Worm (Caenorhabditis elegans) whole organism, midembryonic: ENCODE data around the gene K02F3.2.

Experiments used
- cog-1 ChIP-seq: sonication (generic microtip); optimal IDR thresholded peaks from 2 replicates; lab custom pipeline; 2016; ENCODE audit warnings: missing genetic modification characterization, missing compliant biosample characterization
- flt-1 ChIP-seq: fragments of 200-800 bp; sonication (Bioruptor generic); IDR thresholded peaks from 2 replicates; pipeline ENCODE4 v1.3.6; 2022; ENCODE audit warnings: missing genetic modification characterization, missing compliant biosample characterization
- klf-2 ChIP-seq: fragments of 200-800 bp; sonication (Bioruptor generic); conservative IDR thresholded peaks from 2 replicates; pipeline ENCODE4 v1.3.6; 2022; ENCODE audit warnings: missing genetic modification reagents, missing genetic modification characterization, missing compliant biosample characterization
- med-1 ChIP-seq: sonication (generic microtip); optimal IDR thresholded peaks from 2 replicates; lab custom pipeline; 2017; ENCODE audit warnings: missing genetic modification characterization, mild to moderate bottlenecking, missing compliant biosample characterization, antibody characterized with exemption, missing genetic modification reagents; ENCODE audit not compliant: insufficient read depth
- tab-1 ChIP-seq: fragments of 200-800 bp; sonication (Bioruptor generic); IDR thresholded peaks from 2 replicates; pipeline ENCODE4 v1.3.6; 2022; ENCODE audit warnings: missing genetic modification characterization, missing compliant biosample characterization
- ztf-23 ChIP-seq: fragments of 200-800 bp; sonication (Bioruptor generic); IDR thresholded peaks from 2 replicates; pipeline ENCODE4 v1.3.6; 2022; ENCODE audit warnings: missing genetic modification reagents, missing genetic modification characterization, missing compliant biosample characterization

ce11 chrIII:895525-895924 lies 49.9 kb downstream of the K02F3.2 start, which contains the start of the genes ztf-18 and F23H11.2:
- TF ChIP-seq ztf-23 (GFP tag; lab: Robert Waterston, UW) (no peak), flt-1 (no peak), tab-1 (GFP tag; lab: Robert Waterston, UW) (no peak), cog-1 (tag; lab: Kevin White, UChicago) (no peak), klf-2 (GFP tag; lab: Robert Waterston, UW) (no peak), med-1 (GFP tag; lab: Kevin White, UChicago) (no peak)
